Worm (Caenorhabditis elegans): Measurements from ENCODE around the gene cutl-23.

DNA sequence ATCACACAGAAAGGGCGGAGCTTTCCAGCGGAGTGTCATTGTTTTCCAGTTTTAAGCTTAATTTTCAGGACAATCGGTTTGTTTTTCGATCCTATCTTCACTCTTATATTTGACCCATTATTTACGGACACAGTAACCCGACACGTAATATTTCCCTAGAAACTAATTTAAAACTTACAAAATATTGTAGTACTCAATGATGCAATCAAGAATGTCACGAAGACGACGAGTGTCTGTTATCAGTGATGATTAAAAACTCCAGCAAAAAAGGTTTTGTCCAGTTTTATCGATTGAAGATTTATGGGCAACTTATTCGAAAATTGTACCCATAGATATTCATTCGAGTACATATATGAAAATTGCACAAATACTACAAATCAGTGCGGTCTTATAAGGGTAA is 37.1 kb upstream of the cutl-23 start, which contains the start of gene B0244.17:
- TF ChIP-seq pat-9 (tag; optimal IDR thresholded peaks at IDR 0.05) = no peak
- peak; percentile 30 for TF ChIP-seq elt-2 (tag; optimal IDR thresholded peaks at IDR 0.05)
- TF ChIP-seq npax-4 (tag; optimal IDR thresholded peaks at IDR 0.05) = no peak
- TF ChIP-seq pag-3 (tag; optimal IDR thresholded peaks at IDR 0.05; ENCODE audit: borderline replicate concordance) = no peak
- TF ChIP-seq F13H6.1 (tag; optimal IDR thresholded peaks at IDR 0.05) = no peak
- no peak for TF ChIP-seq hlh-15 (tag; optimal IDR thresholded peaks at IDR 0.05)
- no peak for TF ChIP-seq ceh-30 (tag; optimal IDR thresholded peaks at IDR 0.05)
- TF ChIP-seq ceh-6 (GFP tag; optimal IDR thresholded peaks at IDR 0.05) = no peak
- no peak for TF ChIP-seq ama-1 (optimal IDR thresholded peaks at IDR 0.05)
- TF ChIP-seq unc-55 (GFP tag; optimal IDR thresholded peaks at IDR 0.05) = no peak

Measured in whole organism, late embryonic.